Fruit fly (Drosophila melanogaster) Kc167 (cell line): ENCODE measurements around the gene CG9483.

Experiments used
- Myc ChIP-seq: fragments of >200 bp; optimal IDR thresholded peaks from 2 replicates; lab custom pipeline; 2017; ENCODE audit warnings: missing external identifiers
- Sin3A ChIP-seq: fragments of >200 bp; optimal IDR thresholded peaks from 2 replicates; lab custom pipeline; 2018; ENCODE audit warnings: missing external identifiers
- h ChIP-seq: fragments of >200 bp; optimal IDR thresholded peaks from 3 replicates; lab custom pipeline; 2018; ENCODE audit warnings: missing external identifiers
- insv ChIP-seq: fragments of >200 bp; optimal IDR thresholded peaks from 3 replicates; lab custom pipeline; 2018; ENCODE audit warnings: missing external identifiers
- psq ChIP-seq: fragments of >200 bp; optimal IDR thresholded peaks from 2 replicates; lab custom pipeline; 2017; ENCODE audit warnings: missing external identifiers
- ttk ChIP-seq: sonication (Bioruptor generic); optimal IDR thresholded peaks from 2 replicates; lab custom pipeline; 2017; ENCODE audit warnings: missing external identifiers

CG9483 gene

DNA sequence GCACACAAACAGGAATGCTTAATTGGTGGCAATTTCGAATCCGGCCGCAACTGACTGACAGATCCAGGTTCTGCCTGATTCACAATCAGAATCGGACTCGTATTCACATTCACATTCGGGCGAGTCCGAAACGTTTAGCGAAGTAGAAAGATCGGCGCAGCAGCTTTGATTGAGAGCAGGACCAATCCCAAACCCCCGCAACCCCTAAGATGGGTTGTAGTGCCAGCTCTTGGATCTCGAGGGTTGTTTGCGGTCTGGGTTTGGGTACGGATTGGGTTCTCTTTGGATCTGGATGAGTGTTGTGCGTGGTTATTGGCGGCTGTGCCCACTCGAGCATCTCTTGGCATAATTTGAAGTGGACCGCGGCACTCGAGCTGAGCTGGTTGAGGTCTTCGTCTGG lies 21.9 kb upstream of the CG9483 start:
- no peak for TF ChIP-seq Myc (lab: Kevin White, UChicago)
- no peak for TF ChIP-seq psq (lab: Kevin White, UChicago)
- TF ChIP-seq insv (lab: Kevin White, UChicago) = no peak
- TF ChIP-seq h (lab: Kevin White, UChicago) = no peak

DNA sequence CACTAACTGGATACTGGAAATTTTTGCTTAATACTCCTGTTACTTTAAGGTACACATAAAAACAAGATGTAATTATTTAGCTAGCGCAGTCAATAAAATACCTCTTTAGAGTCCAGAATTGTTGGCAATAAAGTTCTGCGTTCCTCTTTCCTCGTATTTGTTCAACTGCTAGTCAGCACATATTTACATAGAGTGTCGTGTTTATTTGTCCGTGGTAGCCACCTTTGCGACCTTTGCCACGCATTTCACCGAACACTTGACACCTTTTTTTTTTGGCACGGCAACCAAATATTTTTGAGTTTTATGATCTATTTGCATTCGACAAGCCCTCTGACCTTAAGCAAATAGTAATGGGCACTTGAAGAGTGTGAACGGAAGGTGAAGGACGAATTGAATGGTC lies 20.6 kb upstream of the CG9483 start:
- no peak for TF ChIP-seq Sin3A (lab: Kevin White, UChicago)

DNA sequence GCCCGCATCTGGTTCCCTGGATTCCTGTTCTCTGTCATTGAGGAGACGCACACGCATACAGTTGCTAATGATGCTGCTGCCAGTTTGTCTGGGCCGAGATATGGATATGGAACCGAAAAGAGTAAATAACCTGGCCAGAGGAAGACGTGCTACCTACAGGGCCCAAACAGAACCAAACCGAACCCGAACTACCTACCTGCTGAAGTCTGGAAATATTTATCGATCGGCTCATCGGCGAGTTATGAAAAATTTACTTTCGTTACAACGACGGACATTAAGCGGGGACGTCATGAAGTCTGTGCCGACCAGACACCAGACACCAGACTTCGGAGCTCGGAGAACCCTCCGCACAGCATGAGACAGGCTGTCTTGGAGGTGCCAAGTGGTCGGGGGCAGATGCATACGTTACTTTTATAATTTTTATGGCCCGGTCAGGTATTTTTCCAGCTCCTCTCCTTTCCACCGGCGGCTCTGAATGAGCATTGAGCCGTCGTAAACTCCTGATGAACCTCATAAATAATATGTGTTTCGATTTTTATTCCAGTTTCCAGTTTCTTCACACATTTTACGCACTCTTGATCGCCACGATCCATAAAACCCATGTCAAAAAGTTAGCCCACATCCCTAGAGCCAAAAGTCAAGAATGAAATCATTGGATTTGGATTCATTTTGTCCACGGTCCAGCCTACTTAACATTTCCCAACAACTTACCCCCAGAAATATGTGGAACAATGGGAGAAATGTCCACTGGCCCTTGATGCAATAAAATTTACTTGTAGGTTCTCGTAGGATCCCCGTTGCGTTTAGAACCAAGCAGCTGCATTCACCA lies 19.6 kb upstream of the CG9483 start:
- TF ChIP-seq insv (lab: Kevin White, UChicago) (no peak), h (lab: Kevin White, UChicago) (no peak), ttk (lab: Kevin White, UChicago) (no peak), Myc (lab: Kevin White, UChicago) (no peak), psq (lab: Kevin White, UChicago) (no peak), Sin3A (lab: Kevin White, UChicago) (no peak)

DNA sequence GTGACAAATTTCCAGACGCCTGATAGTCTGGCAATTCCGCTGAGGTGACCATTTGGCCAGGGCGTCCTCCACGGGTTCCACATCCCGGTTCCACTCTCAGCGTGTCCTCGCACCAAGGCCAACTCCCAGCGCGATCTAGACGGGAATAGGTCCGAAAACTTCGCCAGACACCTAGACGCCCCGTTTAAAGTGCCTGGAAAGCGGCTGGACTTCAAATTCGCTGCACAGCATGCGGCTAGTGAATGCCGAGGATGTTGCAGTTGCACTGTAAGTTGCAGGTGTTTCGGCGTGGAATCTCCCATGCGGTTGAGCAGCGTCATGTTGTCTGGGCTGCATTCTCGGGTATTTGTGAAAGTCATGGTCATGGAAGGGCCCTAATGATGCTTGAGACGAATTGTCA lies 17.4 kb upstream of the CG9483 start:
- TF ChIP-seq psq (lab: Kevin White, UChicago) = no peak
- no peak for TF ChIP-seq Myc (lab: Kevin White, UChicago)
- TF ChIP-seq h (lab: Kevin White, UChicago) = no peak
- TF ChIP-seq ttk (lab: Kevin White, UChicago) = no peak
- TF ChIP-seq insv (lab: Kevin White, UChicago) = no peak
- TF ChIP-seq Sin3A (lab: Kevin White, UChicago) = no peak

DNA sequence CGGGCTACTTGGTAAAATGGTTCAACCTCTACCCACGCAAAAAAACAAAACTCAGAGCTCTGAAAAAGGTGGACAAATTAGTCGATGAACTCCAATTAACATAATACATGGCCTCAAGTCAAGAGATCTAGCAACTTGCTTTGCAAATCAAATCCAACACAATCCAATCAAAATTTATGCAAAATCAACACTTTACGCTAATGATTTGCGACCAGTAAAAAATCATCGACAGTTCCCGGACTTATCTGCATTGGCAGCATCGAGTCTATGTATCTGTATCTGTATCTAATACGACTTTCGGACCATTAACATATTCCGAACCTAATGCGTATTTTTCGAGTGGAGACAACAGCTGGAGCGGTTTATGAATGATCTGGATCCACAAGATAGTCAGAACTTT lies 15.5 kb upstream of the CG9483 start:
- no peak for TF ChIP-seq Sin3A (lab: Kevin White, UChicago)
- no peak for TF ChIP-seq insv (lab: Kevin White, UChicago)
- TF ChIP-seq psq (lab: Kevin White, UChicago) = no peak
- TF ChIP-seq ttk (lab: Kevin White, UChicago) = no peak
- no peak for TF ChIP-seq Myc (lab: Kevin White, UChicago)
- no peak for TF ChIP-seq h (lab: Kevin White, UChicago)

DNA sequence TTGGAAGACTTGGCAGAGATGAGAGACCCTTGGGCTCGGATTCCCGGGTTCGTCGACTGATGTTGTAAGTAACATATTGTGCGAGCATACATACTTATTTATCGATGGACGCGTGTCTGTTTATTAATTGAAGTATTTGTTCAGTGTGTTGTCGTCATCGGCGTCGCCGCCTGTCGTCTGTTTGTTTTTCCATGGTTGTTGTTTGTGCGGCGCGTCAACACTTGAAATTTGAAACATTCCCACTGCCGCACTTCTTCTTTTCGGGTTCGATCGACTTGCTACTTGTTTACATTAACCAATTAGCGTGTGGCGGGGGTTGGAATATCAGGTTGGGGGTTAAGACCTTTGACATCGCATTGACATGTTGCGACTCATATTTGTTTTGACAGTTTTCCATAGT lies 14.3 kb upstream of the CG9483 start:
- TF ChIP-seq ttk (lab: Kevin White, UChicago) (no peak), h (lab: Kevin White, UChicago) (no peak), Sin3A (lab: Kevin White, UChicago) (no peak), Myc (lab: Kevin White, UChicago) (no peak), insv (lab: Kevin White, UChicago) (no peak), psq (lab: Kevin White, UChicago) (no peak)

DNA sequence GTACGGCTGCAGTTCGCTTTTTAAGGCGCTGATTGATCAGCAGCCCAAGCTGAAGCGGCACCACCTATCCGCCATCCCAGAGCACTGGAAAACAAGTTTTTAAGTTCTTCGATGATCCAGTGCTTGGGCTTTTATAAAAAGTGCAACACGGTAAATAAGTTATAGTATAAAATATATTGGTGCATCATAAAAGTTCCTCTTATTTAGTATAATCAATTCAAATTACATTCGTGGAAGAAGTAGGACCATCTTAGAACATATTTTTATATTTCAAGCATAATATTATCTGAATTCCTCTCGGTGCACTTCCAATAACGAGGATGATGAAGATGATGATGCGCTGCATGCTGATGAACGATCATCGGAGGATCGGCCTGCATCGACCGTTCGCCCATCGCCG lies 11.1 kb upstream of the CG9483 start:
- TF ChIP-seq Sin3A (lab: Kevin White, UChicago) = no peak
- TF ChIP-seq psq (lab: Kevin White, UChicago) = no peak
- TF ChIP-seq ttk (lab: Kevin White, UChicago) = no peak
- no peak for TF ChIP-seq Myc (lab: Kevin White, UChicago)
- no peak for TF ChIP-seq h (lab: Kevin White, UChicago)
- no peak for TF ChIP-seq insv (lab: Kevin White, UChicago)

DNA sequence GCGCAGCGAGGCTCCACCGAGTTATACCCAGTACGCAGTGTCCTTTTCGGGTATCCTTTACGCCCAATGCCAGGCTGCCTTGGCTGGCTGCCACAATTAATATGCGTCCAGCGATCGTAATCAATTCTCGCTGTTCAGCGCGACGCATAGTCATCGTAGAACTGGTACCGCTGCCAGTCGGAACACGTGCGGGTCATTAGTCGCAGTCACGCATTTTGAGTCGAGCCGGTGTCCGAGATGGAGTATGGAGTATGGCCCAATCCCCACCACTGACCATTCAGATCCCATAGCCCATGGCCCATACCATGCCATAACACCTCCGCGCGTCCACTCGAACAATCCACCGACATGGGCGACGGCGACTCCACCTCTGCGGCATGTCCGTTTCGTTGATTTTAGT lies 8.8 kb upstream of the CG9483 start:
- TF ChIP-seq ttk (lab: Kevin White, UChicago) (no peak), h (lab: Kevin White, UChicago) (no peak), Myc (lab: Kevin White, UChicago) (no peak), Sin3A (lab: Kevin White, UChicago) (no peak), insv (lab: Kevin White, UChicago) (no peak), psq (lab: Kevin White, UChicago) (no peak)

DNA sequence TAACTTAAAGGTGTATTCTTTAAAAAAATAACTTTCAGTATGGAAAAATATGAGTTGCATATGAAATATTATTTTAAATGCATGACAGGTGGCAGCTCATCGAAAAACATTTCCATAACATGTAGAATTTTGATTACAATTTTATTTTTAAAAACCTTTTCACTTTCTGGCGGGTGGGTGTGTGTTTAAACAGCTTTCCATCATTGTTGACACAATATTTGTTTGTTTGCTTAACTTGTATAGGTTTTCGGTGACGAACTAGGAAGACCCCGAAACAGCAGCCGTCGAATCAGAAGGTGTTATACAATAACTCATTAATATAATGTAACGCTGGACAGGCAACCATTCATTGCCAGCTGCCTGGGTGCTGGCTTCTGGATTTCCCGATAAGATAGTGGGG lies 6.7 kb upstream of the CG9483 start:
- TF ChIP-seq h (lab: Kevin White, UChicago) (no peak), insv (lab: Kevin White, UChicago) (no peak), psq (lab: Kevin White, UChicago) (no peak), Myc (lab: Kevin White, UChicago) (no peak), Sin3A (lab: Kevin White, UChicago) (no peak), ttk (lab: Kevin White, UChicago) (no peak)

DNA sequence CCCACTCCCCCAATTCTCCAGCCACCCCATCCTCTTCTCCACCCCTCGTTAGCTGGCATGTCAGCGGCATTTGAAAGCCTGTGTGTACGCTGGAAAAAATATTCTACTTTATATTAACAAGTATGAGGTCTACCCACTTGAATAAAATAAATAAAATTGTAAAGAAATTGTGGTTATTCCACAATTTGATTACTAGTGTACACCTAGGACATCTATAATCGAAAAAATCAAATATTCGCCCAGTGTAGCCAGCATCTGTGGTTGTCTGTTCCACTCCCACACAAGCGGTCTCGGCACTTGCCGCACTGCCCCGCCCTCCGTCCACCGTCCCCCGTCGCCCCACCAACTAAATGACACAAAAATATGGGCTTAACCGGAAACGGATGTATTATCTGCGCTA lies 5.8 kb upstream of the CG9483 start:
- TF ChIP-seq h (lab: Kevin White, UChicago) (no peak), psq (lab: Kevin White, UChicago) (no peak), ttk (lab: Kevin White, UChicago) (no peak), Myc (lab: Kevin White, UChicago) (no peak), insv (lab: Kevin White, UChicago) (no peak), Sin3A (lab: Kevin White, UChicago) (no peak)

DNA sequence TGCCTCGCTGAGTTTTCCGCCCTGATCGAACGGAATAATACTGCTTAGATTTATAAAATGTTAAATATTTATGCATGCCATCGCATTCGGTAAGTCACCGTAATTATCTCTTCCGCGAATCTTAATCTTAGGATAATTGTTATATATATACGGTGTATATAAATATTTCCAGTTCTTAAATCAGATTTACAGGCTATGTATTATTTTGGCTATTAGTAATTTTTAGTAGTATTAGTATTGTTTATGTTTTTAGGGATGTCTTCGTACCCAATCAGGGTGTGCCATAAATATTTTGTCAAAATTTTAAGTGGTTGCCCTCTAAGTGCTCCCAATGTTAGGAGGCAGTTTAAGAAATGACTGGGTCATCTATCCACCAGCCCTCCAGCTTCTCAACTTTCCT lies 4.1 kb upstream of the CG9483 start, which contains the start of gene CG32986:
Gene CG32986 (plus strand): TSS at position 301 of the 400 bp plus-strand sequence.
- TF ChIP-seq Sin3A (lab: Kevin White, UChicago) (no peak), ttk (lab: Kevin White, UChicago) (no peak)

DNA sequence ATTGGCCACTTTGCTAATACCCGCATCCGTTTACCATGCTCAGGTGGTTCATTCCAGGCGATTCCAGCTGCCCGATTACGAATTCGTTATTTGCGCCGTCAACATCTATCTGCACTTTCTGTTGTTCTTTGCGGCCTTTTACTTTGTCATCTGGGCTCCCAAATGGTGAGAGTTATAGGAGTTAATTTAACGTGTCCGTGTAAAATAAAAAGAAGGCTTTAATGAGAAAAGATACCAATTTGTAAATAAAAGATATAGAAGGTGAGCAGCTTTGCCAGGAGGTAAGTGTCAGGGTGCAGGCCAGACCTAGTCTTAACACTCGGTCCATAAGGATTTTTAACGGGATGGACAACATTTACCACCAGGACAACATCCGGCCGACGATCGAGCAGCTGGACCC lies 3.1 kb upstream of the CG9483 start, which contains the start of gene CG32987:
Gene CG32987 (plus strand): TSS at position 301 of the 400 bp plus-strand sequence.
- TF ChIP-seq h (lab: Kevin White, UChicago) = no peak
- no peak for TF ChIP-seq Myc (lab: Kevin White, UChicago)
- TF ChIP-seq Sin3A (lab: Kevin White, UChicago) = no peak
- no peak for TF ChIP-seq psq (lab: Kevin White, UChicago)
- TF ChIP-seq ttk (lab: Kevin White, UChicago) = no peak
- TF ChIP-seq insv (lab: Kevin White, UChicago) = no peak
